Fruit fly (Drosophila melanogaster) whole organism, embryonic: ENCODE measurements around the gene CG10948.

ENCODE experiments used
- Abd-B ChIP-seq: fragments of 200-800 bp; sonication (Bioruptor generic); optimal IDR thresholded peaks from 2 replicates; lab custom pipeline; 2018; ENCODE audit warnings: missing biosample characterization, mild to moderate bottlenecking, missing genetic modification characterization, moderate library complexity
- Aef1 ChIP-seq: fragments of 200-800 bp; sonication (Bioruptor generic); IDR thresholded peaks from 3 replicates; pipeline ENCODE4 v1.3.6; 2022; ENCODE audit warnings: missing biosample characterization, missing genetic modification characterization
- CG10147 ChIP-seq: fragments of 200-800 bp; sonication (Bioruptor generic); optimal IDR thresholded peaks from 2 replicates; lab custom pipeline; 2019; ENCODE audit warnings: missing biosample characterization, mild to moderate bottlenecking, missing genetic modification characterization, moderate library complexity
- CG14860 ChIP-seq: fragments of 200-800 bp; sonication (Bioruptor generic); IDR thresholded peaks from 3 replicates; pipeline ENCODE4 v1.3.6; 2022; ENCODE audit warnings: missing biosample characterization, missing genetic modification characterization; ENCODE audit not compliant: partially characterized antibody
- CG14965 ChIP-seq: fragments of 200-800 bp; sonication (Bioruptor generic); optimal IDR thresholded peaks from 2 replicates; lab custom pipeline; 2016; ENCODE audit warnings: missing biosample characterization, missing genetic modification characterization, borderline replicate concordance
- CG17186 ChIP-seq: fragments of 200-800 bp; sonication (Bioruptor generic); optimal IDR thresholded peaks from 3 replicates; lab custom pipeline; 2017; ENCODE audit warnings: missing biosample characterization, missing genetic modification reagents, missing genetic modification characterization
- CG1832 ChIP-seq: fragments of 200-800 bp; sonication (Bioruptor generic); optimal IDR thresholded peaks from 2 replicates; lab custom pipeline; 2017; ENCODE audit warnings: missing biosample characterization, mild to moderate bottlenecking, missing genetic modification characterization, inconsistent platforms
- CG3163 ChIP-seq: fragments of 200-800 bp; sonication (Bioruptor generic); optimal IDR thresholded peaks from 3 replicates; lab custom pipeline; 2016; ENCODE audit warnings: missing biosample characterization, missing genetic modification characterization
- CG33557 ChIP-seq: fragments of 200-800 bp; sonication (Bioruptor generic); optimal IDR thresholded peaks from 2 replicates; lab custom pipeline; 2019; ENCODE audit warnings: missing biosample characterization, mild to moderate bottlenecking, missing genetic modification characterization, moderate library complexity
- CG34422 ChIP-seq: fragments of 200-800 bp; sonication (Bioruptor generic); IDR thresholded peaks from 3 replicates; pipeline ENCODE4 v1.3.6; 2022; ENCODE audit warnings: missing biosample characterization, missing genetic modification characterization
- CG4282 ChIP-seq: fragments of 200-800 bp; sonication (Bioruptor generic); optimal IDR thresholded peaks from 2 replicates; lab custom pipeline; 2016; ENCODE audit warnings: missing biosample characterization, missing genetic modification characterization
- CG4820 ChIP-seq: fragments of 200-800 bp; sonication (Bioruptor generic); optimal IDR thresholded peaks from 3 replicates; lab custom pipeline; 2016; ENCODE audit warnings: missing biosample characterization, missing genetic modification characterization
- CG4854 ChIP-seq: fragments of 200-800 bp; sonication (Bioruptor generic); optimal IDR thresholded peaks from 2 replicates; lab custom pipeline; 2016; ENCODE audit warnings: missing biosample characterization, missing genetic modification characterization, inconsistent platforms
- CG6765 ChIP-seq: fragments of 200-800 bp; sonication (Bioruptor generic); optimal IDR thresholded peaks from 3 replicates; lab custom pipeline; 2017; ENCODE audit warnings: missing biosample characterization, mild to moderate bottlenecking, missing genetic modification characterization
- CG7745 ChIP-seq: fragments of 200-800 bp; sonication (Bioruptor generic); optimal IDR thresholded peaks from 2 replicates; lab custom pipeline; 2018; ENCODE audit warnings: missing biosample characterization, mild to moderate bottlenecking, missing genetic modification characterization, moderate library complexity
- CG7963 ChIP-seq: fragments of 200-800 bp; sonication (Bioruptor generic); IDR thresholded peaks from 3 replicates; pipeline ENCODE4 v1.3.6; 2022; ENCODE audit warnings: missing biosample characterization, missing genetic modification characterization; ENCODE audit not compliant: partially characterized antibody
- CG7987 ChIP-seq: fragments of 200-800 bp; sonication (Bioruptor generic); optimal IDR thresholded peaks from 2 replicates; lab custom pipeline; 2018; ENCODE audit warnings: missing biosample characterization, mild to moderate bottlenecking, missing genetic modification characterization, moderate library complexity
- CG9876 ChIP-seq: fragments of 200-800 bp; sonication (Bioruptor generic); optimal IDR thresholded peaks from 2 replicates; lab custom pipeline; 2016; ENCODE audit warnings: missing biosample characterization, missing genetic modification characterization
- Dfd ChIP-seq, 2 experiments: fragments of >200 bp; optimal IDR thresholded peaks; 2 replicates each; lab custom pipeline; 2017; ENCODE audit warnings: missing biosample characterization in 2 of 2, missing genetic modification characterization in 2 of 2
- Dref ChIP-seq: fragments of 200-800 bp; sonication (Bioruptor generic); IDR thresholded peaks from 2 replicates; pipeline ENCODE4 v1.3.6; 2022; ENCODE audit warnings: missing biosample characterization, missing genetic modification characterization
- GATAe ChIP-seq: fragments of 200-800 bp; sonication (Bioruptor generic); conservative IDR thresholded peaks from 2 replicates; pipeline ENCODE4 v1.3.6; 2022; ENCODE audit warnings: missing biosample characterization, missing genetic modification characterization
- Lpt ChIP-seq: fragments of >200 bp; optimal IDR thresholded peaks from 2 replicates; lab custom pipeline; 2018; ENCODE audit warnings: missing biosample characterization, missing genetic modification characterization
- MESR4 ChIP-seq: fragments of 200-800 bp; sonication (Bioruptor generic); optimal IDR thresholded peaks from 2 replicates; lab custom pipeline; 2018; ENCODE audit warnings: missing biosample characterization, mild to moderate bottlenecking, missing genetic modification characterization, moderate library complexity
- Med ChIP-seq: fragments of 200-800 bp; sonication (Bioruptor generic); peaks from one replicate; lab custom pipeline; 2016; ENCODE audit warnings: missing biosample characterization, missing genetic modification characterization, mild to moderate bottlenecking, inconsistent platforms, moderate library complexity
- NFAT ChIP-seq: fragments of 200-800 bp; sonication (Bioruptor generic); IDR thresholded peaks from 2 replicates; pipeline ENCODE4 v1.3.6; 2022; ENCODE audit warnings: missing biosample characterization, missing genetic modification characterization
- Nf-YB ChIP-seq: fragments of 200-800 bp; sonication (Bioruptor generic); optimal IDR thresholded peaks from 3 replicates; lab custom pipeline; 2019; ENCODE audit warnings: missing biosample characterization, mild to moderate bottlenecking, missing genetic modification characterization, moderate library complexity
- Spps ChIP-seq: fragments of 200-800 bp; sonication (Bioruptor generic); optimal IDR thresholded peaks from 2 replicates; lab custom pipeline; 2018; ENCODE audit warnings: missing biosample characterization, mild to moderate bottlenecking, missing genetic modification characterization
- Trl ChIP-seq, 3 experiments: fragments of >200 bp in 2 of 3; fragments of 200-800 bp in 1 of 3; sonication (Bioruptor generic) in 1 of 3; optimal IDR thresholded peaks; 2 replicates in 1 of 3; 3 replicates in 2 of 3; lab custom pipeline; 2016 to 2017; ENCODE audit warnings: missing biosample characterization in 1 of 3, missing genetic modification characterization in 1 of 3
- ato ChIP-seq: fragments of 200-800 bp; sonication (Bioruptor generic); IDR thresholded peaks from 2 replicates; pipeline ENCODE4 v1.3.6; 2022; ENCODE audit warnings: missing biosample characterization, missing genetic modification characterization; ENCODE audit not compliant: partially characterized antibody
- chif ChIP-seq, 2 experiments: fragments of 200-800 bp; sonication (Bioruptor generic); optimal IDR thresholded peaks; 3 replicates each; lab custom pipeline; 2016; ENCODE audit warnings: missing biosample characterization in 2 of 2, missing genetic modification characterization in 2 of 2
- chm ChIP-seq: fragments of 200-800 bp; sonication (Bioruptor generic); IDR thresholded peaks from 2 replicates; pipeline ENCODE4 v1.3.6; 2022; ENCODE audit warnings: missing biosample characterization, missing genetic modification characterization
- gce ChIP-seq: fragments of 200-800 bp; sonication (Bioruptor generic); IDR thresholded peaks from 3 replicates; pipeline ENCODE4 v1.3.6; 2022; ENCODE audit warnings: missing biosample characterization, missing genetic modification characterization
- gfzf ChIP-seq: fragments of 200-800 bp; sonication (Bioruptor generic); optimal IDR thresholded peaks from 2 replicates; lab custom pipeline; 2016; ENCODE audit warnings: missing biosample characterization, mild to moderate bottlenecking, missing genetic modification characterization, moderate library complexity
- ken ChIP-seq: fragments of 200-800 bp; sonication (Bioruptor generic); IDR thresholded peaks from 3 replicates; pipeline ENCODE4 v1.3.6; 2022; ENCODE audit warnings: missing biosample characterization, missing genetic modification characterization
- knrl ChIP-seq: fragments of 200-800 bp; sonication (Bioruptor generic); IDR thresholded peaks from 3 replicates; pipeline ENCODE4 v1.3.6; 2022; ENCODE audit warnings: missing biosample characterization, missing genetic modification characterization; ENCODE audit not compliant: partially characterized antibody
- lab ChIP-seq: fragments of 200-800 bp; sonication (Bioruptor generic); optimal IDR thresholded peaks from 3 replicates; lab custom pipeline; 2017; ENCODE audit warnings: missing biosample characterization, missing genetic modification characterization, mild to moderate bottlenecking, moderate library complexity, missing genetic modification reagents
- luna ChIP-seq: fragments of 200-800 bp; sonication (Bioruptor generic); optimal IDR thresholded peaks from 2 replicates; lab custom pipeline; 2016; ENCODE audit warnings: missing biosample characterization, missing genetic modification characterization
- nmo ChIP-seq: fragments of 200-800 bp; sonication (Bioruptor generic); optimal IDR thresholded peaks from 2 replicates; lab custom pipeline; 2018; ENCODE audit warnings: missing biosample characterization, mild to moderate bottlenecking, missing genetic modification characterization, moderate library complexity
- pfk ChIP-seq: fragments of 200-800 bp; sonication (Bioruptor generic); optimal IDR thresholded peaks from 2 replicates; lab custom pipeline; 2018; ENCODE audit warnings: missing biosample characterization, mild to moderate bottlenecking, missing genetic modification characterization, moderate library complexity
- pnt ChIP-seq: fragments of 200-800 bp; sonication (Bioruptor generic); optimal IDR thresholded peaks from 3 replicates; lab custom pipeline; 2016; ENCODE audit warnings: missing biosample characterization, missing genetic modification characterization
- pros ChIP-seq: fragments of 200-800 bp; sonication (Bioruptor generic); optimal IDR thresholded peaks from 3 replicates; lab custom pipeline; 2019; ENCODE audit warnings: missing biosample characterization, mild to moderate bottlenecking, missing genetic modification characterization, moderate library complexity
- psq ChIP-seq: fragments of 200-800 bp; sonication (Bioruptor generic); optimal IDR thresholded peaks from 2 replicates; lab custom pipeline; 2017; ENCODE audit warnings: missing biosample characterization, missing genetic modification characterization
- pzg ChIP-seq: fragments of 200-800 bp; sonication (Bioruptor generic); optimal IDR thresholded peaks from 3 replicates; lab custom pipeline; 2018; ENCODE audit warnings: missing biosample characterization, mild to moderate bottlenecking, missing genetic modification characterization, moderate library complexity
- ro ChIP-seq: fragments of 200-800 bp; sonication (Bioruptor generic); IDR thresholded peaks from 2 replicates; pipeline ENCODE4 v1.3.6; 2022; ENCODE audit warnings: missing biosample characterization, missing genetic modification characterization
- sens ChIP-seq: fragments of 200-800 bp; sonication (Bioruptor generic); peaks from one replicate; lab custom pipeline; 2016; ENCODE audit warnings: missing biosample characterization, missing genetic modification characterization
- tna ChIP-seq: fragments of 200-800 bp; sonication (Bioruptor generic); IDR thresholded peaks from 2 replicates; pipeline ENCODE4 v1.3.6; 2022; ENCODE audit warnings: missing biosample characterization, missing genetic modification characterization; ENCODE audit not compliant: partially characterized antibody
- toy ChIP-seq: fragments of 200-800 bp; sonication (Bioruptor generic); IDR thresholded peaks from 2 replicates; pipeline ENCODE4 v1.3.6; 2022; ENCODE audit warnings: missing biosample characterization, missing genetic modification characterization
- wek ChIP-seq: fragments of 200-800 bp; sonication (Bioruptor generic); optimal IDR thresholded peaks from 3 replicates; lab custom pipeline; 2018; ENCODE audit warnings: missing biosample characterization, mild to moderate bottlenecking, missing genetic modification characterization, moderate library complexity

The CG10948 gene

dm6 chr3L:12805660-12806289 lies 44.1 kb downstream of the CG10948 start, which contains the start of gene Sap130 (continued):
- TF ChIP-seq MESR4 (GFP tag; lab: Kevin White, UChicago), result peak; percentile 75
- no peak for TF ChIP-seq pnt (GFP tag; lab: Kevin White, UChicago)
- no peak for TF ChIP-seq psq (GFP tag; lab: Kevin White, UChicago)
- peak in 1 of 2 experiments; percentile 72 for TF ChIP-seq Trl (optimal IDR thresholded peaks at IDR 0.05; lab: Kevin White, UChicago)
- TF ChIP-seq Trl (GFP tag; optimal IDR thresholded peaks at IDR 0.05; lab: Kevin White, UChicago), result no peak
- TF ChIP-seq CG7963, result no peak
- no peak for TF ChIP-seq pros
- TF ChIP-seq CG14965 (GFP tag; lab: Kevin White, UChicago), result no peak
- TF ChIP-seq nmo (GFP tag; lab: Kevin White, UChicago), result no peak
- TF ChIP-seq lab (GFP tag; lab: Kevin White, UChicago), result no peak
- peak; percentile 32 for TF ChIP-seq pzg (GFP tag; lab: Kevin White, UChicago)
- TF ChIP-seq CG4854 (GFP tag; lab: Kevin White, UChicago), result no peak
- no peak for TF ChIP-seq CG33557 (GFP tag; lab: Kevin White, UChicago)
- 0 out of 3 replicates have a peak, but pooled peaks have one; percentile 64 for TF ChIP-seq CG34422
- peak; percentile 72 for TF ChIP-seq gfzf (GFP tag; lab: Kevin White, UChicago)
- no peak for TF ChIP-seq Dfd (GFP tag; optimal IDR thresholded peaks at IDR 0.05; lab: Kevin White, UChicago)
- 0 out of 3 replicates have a peak, but pooled peaks have one; percentile 13 for TF ChIP-seq knrl (GFP tag; lab: Robert Waterston, UW)
- TF ChIP-seq Lpt (GFP tag; lab: Kevin White, UChicago), result no peak
- no peak for TF ChIP-seq Nf-YB (GFP tag; lab: Kevin White, UChicago)
- peak; percentile 31 for TF ChIP-seq CG3163 (GFP tag; lab: Kevin White, UChicago)
- 0 out of 2 replicates have a peak, but pooled peaks have one; percentile 20 for TF ChIP-seq tna

DNA sequence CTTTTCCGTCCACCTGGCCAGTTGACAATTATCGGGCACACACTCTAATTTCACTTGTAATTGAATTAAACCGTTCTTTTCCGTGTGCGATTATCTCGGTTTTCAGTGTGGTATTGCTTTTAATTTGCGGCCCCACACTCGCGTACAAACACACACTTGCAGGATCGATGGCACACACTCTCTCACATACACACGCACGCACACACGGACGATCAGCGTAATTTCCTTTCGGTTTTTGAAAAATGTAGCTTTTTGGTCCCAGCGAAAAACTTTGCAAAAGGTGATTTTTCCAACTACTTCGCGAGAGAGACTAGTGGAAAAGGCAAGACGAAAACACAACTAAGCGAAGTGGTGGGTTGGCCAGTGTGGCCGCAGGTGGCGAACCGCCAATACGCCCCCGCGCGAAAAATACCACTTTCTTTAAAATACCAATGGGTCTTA lies 45.2 kb downstream of the CG10948 start, which contains the start of gene Atg1:
Gene Atg1 (minus strand): TSS at position 387 of the 441 bp plus-strand sequence.
- no peak for TF ChIP-seq Aef1 (GFP tag; lab: Robert Waterston, UW)
- TF ChIP-seq CG7987 (GFP tag; lab: Kevin White, UChicago), result peak; percentile 52
- TF ChIP-seq wek (GFP tag; lab: Kevin White, UChicago), result peak; percentile 19
- no peak for TF ChIP-seq CG6765
- TF ChIP-seq CG10147 (GFP tag; lab: Kevin White, UChicago), result peak; percentile 16
- no peak for TF ChIP-seq Abd-B (GFP tag; lab: Kevin White, UChicago)
- no peak for TF ChIP-seq gce
- TF ChIP-seq Nf-YB (GFP tag; lab: Kevin White, UChicago), result no peak
- no peak for TF ChIP-seq CG17186 (GFP tag; lab: Kevin White, UChicago)
- no peak for TF ChIP-seq GATAe
- no peak for TF ChIP-seq pnt (GFP tag; lab: Kevin White, UChicago)
- no peak for TF ChIP-seq chif (GFP tag; optimal IDR thresholded peaks at IDR 0.05; lab: Kevin White, UChicago)
- no peak for TF ChIP-seq toy
- peak; percentile 85 for TF ChIP-seq Med
- TF ChIP-seq pfk (GFP tag; lab: Kevin White, UChicago), result no peak
- peak; percentile 39; the same call in 1 of the 3 replicates for TF ChIP-seq ken
- no peak for TF ChIP-seq ato
- TF ChIP-seq CG14860 (GFP tag; lab: Robert Waterston, UW), result no peak
- peak; percentile 66 for TF ChIP-seq chm
- no peak for TF ChIP-seq luna (GFP tag; lab: Kevin White, UChicago)
- peak; percentile 17 for TF ChIP-seq CG4282 (GFP tag; lab: Kevin White, UChicago)
- TF ChIP-seq CG4820 (GFP tag; lab: Kevin White, UChicago), result no peak
- TF ChIP-seq ro (GFP tag; lab: Robert Waterston, UW), result no peak
- TF ChIP-seq Dref (GFP tag; lab: Robert Waterston, UW), result no peak
- TF ChIP-seq sens, result no peak
- peak; percentile 37; the same call in 1 of the 2 replicates for TF ChIP-seq NFAT (GFP tag; lab: Robert Waterston, UW)
- no peak for TF ChIP-seq Spps (tag; lab: Kevin White, UChicago)
- TF ChIP-seq CG9876, result no peak
- no peak for TF ChIP-seq CG1832 (GFP tag; lab: Kevin White, UChicago)
- no peak for TF ChIP-seq CG7745 (tag; lab: Kevin White, UChicago)
